Worm (Caenorhabditis elegans) whole organism, L3 larva: ENCODE results near the gene B0496.6.

Source experiments
- elt-2 ChIP-seq: sonication (generic microtip); optimal IDR thresholded peaks from 2 replicates; lab custom pipeline; 2016; ENCODE audit warnings: missing genetic modification reagents, mild to moderate bottlenecking, missing genetic modification characterization, missing compliant biosample characterization
- fos-1 ChIP-seq: fragments of 150-350 bp; optimal IDR thresholded peaks from 2 replicates; lab custom pipeline; 2014; ENCODE audit warnings: missing biosample characterization, missing genetic modification characterization
- lin-15B ChIP-seq: fragments of 150-350 bp; optimal IDR thresholded peaks from 2 replicates; lab custom pipeline; 2014; ENCODE audit warnings: missing biosample characterization, missing genetic modification characterization
- nhr-12 ChIP-seq: fragments of 150-350 bp; optimal IDR thresholded peaks from 2 replicates; lab custom pipeline; 2014; ENCODE audit warnings: missing biosample characterization, missing genetic modification characterization
- nhr-23 ChIP-seq: fragments of 150-350 bp; optimal IDR thresholded peaks from 2 replicates; lab custom pipeline; 2014; ENCODE audit warnings: missing biosample characterization, missing genetic modification reagents, missing genetic modification characterization
- nhr-28 ChIP-seq: fragments of 150-350 bp; optimal IDR thresholded peaks from 2 replicates; lab custom pipeline; 2014; ENCODE audit warnings: missing biosample characterization, missing genetic modification characterization
- unc-39 ChIP-seq: sonication (generic microtip); optimal IDR thresholded peaks from 4 replicates; lab custom pipeline; 2017; ENCODE audit warnings: missing biosample characterization, missing genetic modification characterization
- unc-62 ChIP-seq: fragments of 150-350 bp; sonication (generic microtip); optimal IDR thresholded peaks from 4 replicates; lab custom pipeline; 2014; ENCODE audit warnings: missing biosample characterization, missing genetic modification reagents, missing genetic modification characterization
- zag-1 ChIP-seq: fragments of 150-350 bp; optimal IDR thresholded peaks from 2 replicates; lab custom pipeline; 2014; ENCODE audit warnings: missing biosample characterization, missing genetic modification characterization

DNA sequence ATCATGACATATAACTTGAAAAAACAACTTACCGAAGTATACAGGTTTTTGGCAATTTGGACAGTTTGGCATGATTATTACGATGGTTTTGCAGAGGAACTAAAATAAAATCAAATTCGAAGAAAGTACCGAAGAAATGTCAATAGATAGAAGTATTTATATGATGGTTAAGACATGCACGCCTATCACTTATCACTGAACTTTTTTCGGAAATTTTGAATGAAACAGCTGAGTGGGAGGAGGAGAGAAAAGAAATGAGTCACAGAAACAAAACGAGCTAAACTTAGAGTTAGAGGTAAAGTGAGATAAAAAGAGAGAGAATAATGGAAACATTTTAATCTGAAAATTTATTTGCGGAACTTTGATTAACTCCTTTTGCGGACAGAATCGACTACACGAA lies 26.3 kb downstream of the B0496.6 start, which contains the start of gene valv-1:
- TF ChIP-seq unc-39 (tag; lab: Kevin White, UChicago) (no peak), fos-1 (no peak), nhr-28 (tag; lab: Kevin White, UChicago) (no peak), lin-15B (tag; lab: Kevin White, UChicago) (no peak), unc-62 (GFP tag; lab: Kevin White, UChicago) (no peak), zag-1 (tag; lab: Kevin White, UChicago) (no peak), nhr-23 (tag; lab: Kevin White, UChicago) (no peak), nhr-12 (tag; lab: Kevin White, UChicago) (no peak), elt-2 (no peak)
